Worm (Caenorhabditis elegans) whole organism, early embryonic: ENCODE measurements around the gene try-4.
A peak's percentile ranks its signal among the peaks of the same experiment; 100 is the strongest.

Experiments used
- B0310.2 ChIP-seq: sonication (generic microtip); optimal IDR thresholded peaks from 2 replicates; lab custom pipeline; 2016; ENCODE audit warnings: mild to moderate bottlenecking, missing genetic modification characterization, missing compliant biosample characterization
- F13C5.2 ChIP-seq: sonication (generic microtip); optimal IDR thresholded peaks from 2 replicates; lab custom pipeline; 2017; ENCODE audit warnings: mild to moderate bottlenecking, missing genetic modification characterization, inconsistent platforms, missing compliant biosample characterization
- aly-1 ChIP-seq: sonication (generic microtip); optimal IDR thresholded peaks from 2 replicates; lab custom pipeline; 2016; ENCODE audit warnings: missing genetic modification characterization, missing compliant biosample characterization
- ama-1 ChIP-seq: fragments of 150-350 bp; optimal IDR thresholded peaks from 2 replicates; lab custom pipeline; 2014
- ceh-13 ChIP-seq: fragments of 200-800 bp; sonication (Bioruptor generic); optimal IDR thresholded peaks from 2 replicates; lab custom pipeline; 2018; ENCODE audit warnings: mild to moderate bottlenecking, missing genetic modification characterization, missing compliant biosample characterization
- ceh-36 ChIP-seq: sonication (generic microtip); optimal IDR thresholded peaks from 2 replicates; lab custom pipeline; 2016; ENCODE audit warnings: missing genetic modification characterization, inconsistent platforms, missing compliant biosample characterization
- ets-7 ChIP-seq: sonication (generic microtip); optimal IDR thresholded peaks from 2 replicates; lab custom pipeline; 2016; ENCODE audit warnings: missing genotype, missing genetic modification characterization, missing compliant biosample characterization
- flt-1 ChIP-seq: fragments of 200-800 bp; sonication (Bioruptor generic); IDR thresholded peaks from 2 replicates; pipeline ENCODE4 v1.3.6; 2022; ENCODE audit warnings: missing genetic modification characterization, missing compliant biosample characterization
- hmbx-1 ChIP-seq: sonication (generic microtip); optimal IDR thresholded peaks from 2 replicates; lab custom pipeline; 2016; ENCODE audit warnings: mild to moderate bottlenecking, missing genetic modification characterization, missing compliant biosample characterization
- hmg-4 ChIP-seq: fragments of 200-800 bp; sonication (Bioruptor generic); optimal IDR thresholded peaks from 2 replicates; lab custom pipeline; 2018; ENCODE audit warnings: mild to moderate bottlenecking, missing genetic modification characterization, missing compliant biosample characterization
- hnd-1 ChIP-seq: sonication (generic microtip); optimal IDR thresholded peaks from 2 replicates; lab custom pipeline; 2016; ENCODE audit warnings: missing genetic modification characterization, missing compliant biosample characterization
- pes-1 ChIP-seq: fragments of 200-800 bp; sonication (Bioruptor generic); IDR thresholded peaks from 2 replicates; pipeline ENCODE4 v1.3.6; 2022; ENCODE audit warnings: missing genetic modification reagents, missing genetic modification characterization, missing compliant biosample characterization
- scrt-1 ChIP-seq: fragments of 200-800 bp; sonication (Bioruptor generic); IDR thresholded peaks from 2 replicates; pipeline ENCODE4 v1.3.6; 2022; ENCODE audit warnings: missing genetic modification characterization, missing compliant biosample characterization
- sea-1 ChIP-seq: fragments of 200-800 bp; sonication (Bioruptor generic); conservative IDR thresholded peaks from 2 replicates; pipeline ENCODE4 v1.3.6; 2022; ENCODE audit warnings: missing genetic modification characterization, missing compliant biosample characterization
- tbx-11 ChIP-seq: fragments of 200-800 bp; sonication (Bioruptor generic); IDR thresholded peaks from 2 replicates; pipeline ENCODE4 v1.3.6; 2022; ENCODE audit warnings: missing genetic modification characterization, missing compliant biosample characterization
- tbx-37 ChIP-seq: fragments of 200-800 bp; sonication (Bioruptor generic); conservative IDR thresholded peaks from 2 replicates; pipeline ENCODE4 v1.3.6; 2022; ENCODE audit warnings: missing genetic modification reagents, missing genetic modification characterization, missing compliant biosample characterization
- tra-4 ChIP-seq: sonication (generic microtip); optimal IDR thresholded peaks from 2 replicates; lab custom pipeline; 2017; ENCODE audit warnings: missing genetic modification characterization, missing compliant biosample characterization

The try-4 gene

DNA sequence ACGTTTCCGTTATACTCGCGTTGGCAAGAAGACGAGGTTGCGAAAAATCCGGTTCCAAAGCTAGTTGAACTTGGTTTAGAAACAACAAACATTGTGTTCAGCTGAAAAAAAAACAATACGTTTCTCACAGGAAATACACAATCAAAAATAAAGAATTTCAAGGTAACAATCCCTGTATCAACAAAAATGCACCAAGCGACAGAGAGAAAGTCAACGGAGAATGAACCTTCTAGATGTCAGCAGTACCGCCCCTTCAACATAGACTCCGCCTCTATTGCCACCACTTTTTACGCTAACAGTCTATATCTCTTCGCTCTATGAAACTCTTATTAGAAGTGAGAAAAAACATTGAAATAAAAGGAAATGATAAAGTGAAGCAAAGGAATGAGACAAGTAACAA lies 7.4 kb upstream of the try-4 start, which contains the start of gene F31D4.8:
TSS of gene F31D4.8 (minus strand) at position 101 of the 400 bp plus-strand sequence.
- TF ChIP-seq scrt-1 = no peak
- TF ChIP-seq ets-7 (tag; lab: Kevin White, UChicago) = no peak
- TF ChIP-seq hmbx-1 (tag; lab: Kevin White, UChicago) = no peak
- TF ChIP-seq hmg-4 = no peak
- TF ChIP-seq aly-1 (tag; lab: Kevin White, UChicago) = no peak
- TF ChIP-seq F13C5.2 (tag; lab: Kevin White, UChicago) = no peak
- TF ChIP-seq tbx-11 (GFP tag; lab: Robert Waterston, UW) = no peak
- no peak for TF ChIP-seq flt-1 (GFP tag; lab: Robert Waterston, UW)
- TF ChIP-seq ceh-36 = no peak
- no peak for TF ChIP-seq ceh-13
- no peak for TF ChIP-seq hnd-1 (tag; lab: Kevin White, UChicago)
- TF ChIP-seq B0310.2 (tag; lab: Kevin White, UChicago) = no peak
- TF ChIP-seq tra-4 (tag; lab: Kevin White, UChicago) = no peak
- no peak for TF ChIP-seq tbx-37 (GFP tag; lab: Robert Waterston, UW)

DNA sequence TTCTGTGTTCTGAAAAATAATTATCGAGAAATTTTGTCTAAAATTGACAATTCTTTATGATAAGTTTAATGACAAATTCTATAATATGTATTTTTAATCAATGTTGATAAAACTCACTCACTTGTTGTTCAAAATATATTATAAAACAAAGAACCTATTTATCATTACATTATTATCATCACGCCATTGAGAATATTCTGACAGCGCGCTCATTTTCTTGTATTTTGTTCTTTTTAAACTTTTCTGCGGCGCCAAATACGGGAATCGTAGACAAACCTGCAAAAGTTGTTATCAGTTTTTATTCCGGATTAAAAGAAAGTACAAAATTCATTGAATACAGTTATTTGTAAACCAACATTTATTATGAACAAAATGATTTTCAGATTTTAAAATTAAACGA lies 5.5 kb upstream of the try-4 start:
- TF ChIP-seq flt-1 (GFP tag; lab: Robert Waterston, UW) = no peak
- TF ChIP-seq ama-1 (lab: Kevin White, UChicago) = no peak
- no peak for TF ChIP-seq ceh-13
- TF ChIP-seq scrt-1 = no peak
- no peak for TF ChIP-seq hnd-1 (tag; lab: Kevin White, UChicago)
- TF ChIP-seq B0310.2 (tag; lab: Kevin White, UChicago) = no peak
- TF ChIP-seq F13C5.2 (tag; lab: Kevin White, UChicago) = no peak
- TF ChIP-seq ets-7 (tag; lab: Kevin White, UChicago) = no peak

ce11 chrV:20862681-20863080 lies 1.7 kb upstream of the try-4 start, which contains the start of gene twk-35:
Gene twk-35, plus strand, starts transcription at chrV:20862981.
- TF ChIP-seq hnd-1 (tag; lab: Kevin White, UChicago) (no peak), flt-1 (GFP tag; lab: Robert Waterston, UW) (no peak), F13C5.2 (tag; lab: Kevin White, UChicago) (no peak), sea-1 (GFP tag; lab: Robert Waterston, UW) (no peak), ama-1 (lab: Kevin White, UChicago) (no peak), tbx-11 (GFP tag; lab: Robert Waterston, UW) (no peak), scrt-1 (no peak), pes-1 (GFP tag; lab: Robert Waterston, UW) (no peak), aly-1 (tag; lab: Kevin White, UChicago) (no peak), ets-7 (tag; lab: Kevin White, UChicago) (no peak), B0310.2 (tag; lab: Kevin White, UChicago) (no peak), tra-4 (tag; lab: Kevin White, UChicago) (no peak), ceh-13 (no peak), hmg-4 (no peak), ceh-36 (no peak), tbx-37 (GFP tag; lab: Robert Waterston, UW) (no peak)

ce11 chrV:20853581-20854161 lies 7.3 kb downstream of the try-4 start, which contains the start of gene F31D4.5:
Gene F31D4.5, plus strand, starts transcription at chrV:20854071.
- TF ChIP-seq hmbx-1 (tag; lab: Kevin White, UChicago) (no peak), sea-1 (GFP tag; lab: Robert Waterston, UW) (no peak)

ce11 chrV:20851847-20852386 lies 9.0 kb downstream of the try-4 start, which contains the start of gene ndua-1:
Gene ndua-1, minus strand, starts transcription at chrV:20851897.
- TF ChIP-seq pes-1 (GFP tag; lab: Robert Waterston, UW) = 0 out of 2 replicates have a peak, but pooled peaks have one; percentile 33
- TF ChIP-seq ama-1 (lab: Kevin White, UChicago) = no peak
- TF ChIP-seq B0310.2 (tag; lab: Kevin White, UChicago) = no peak
- TF ChIP-seq aly-1 (tag; lab: Kevin White, UChicago) = no peak
- peak; percentile 9 for TF ChIP-seq hmg-4
- no peak for TF ChIP-seq hnd-1 (tag; lab: Kevin White, UChicago)
- no peak for TF ChIP-seq tbx-11 (GFP tag; lab: Robert Waterston, UW)
- TF ChIP-seq scrt-1 = no peak
- TF ChIP-seq F13C5.2 (tag; lab: Kevin White, UChicago) = peak; percentile 70
- no peak for TF ChIP-seq ceh-36
- TF ChIP-seq sea-1 (GFP tag; lab: Robert Waterston, UW) = no peak
- no peak for TF ChIP-seq hmbx-1 (tag; lab: Kevin White, UChicago)

ce11 chrV:20850580-20850979 lies 10.4 kb downstream of the try-4 start, which contains the start of gene clec-264:
Gene clec-264, minus strand, starts transcription at chrV:20850701.
- TF ChIP-seq sea-1 (GFP tag; lab: Robert Waterston, UW) (0 out of 2 replicates have a peak, but pooled peaks have one; percentile 6), ama-1 (lab: Kevin White, UChicago) (no peak)

ce11 chrV:20847743-20848229 lies 13.2 kb downstream of the try-4 start:
- TF ChIP-seq ama-1 (lab: Kevin White, UChicago) = no peak
- no peak for TF ChIP-seq flt-1 (GFP tag; lab: Robert Waterston, UW)
- TF ChIP-seq hmbx-1 (tag; lab: Kevin White, UChicago) = no peak
- TF ChIP-seq ets-7 (tag; lab: Kevin White, UChicago) = no peak
- TF ChIP-seq B0310.2 (tag; lab: Kevin White, UChicago) = no peak
- TF ChIP-seq tbx-37 (GFP tag; lab: Robert Waterston, UW) = no peak
